Fruit fly (Drosophila melanogaster): Measurements from ENCODE around the gene RpS5a.
A peak's percentile ranks its signal among the peaks of the same experiment; 100 is the strongest.

The RpS5a gene

DNA sequence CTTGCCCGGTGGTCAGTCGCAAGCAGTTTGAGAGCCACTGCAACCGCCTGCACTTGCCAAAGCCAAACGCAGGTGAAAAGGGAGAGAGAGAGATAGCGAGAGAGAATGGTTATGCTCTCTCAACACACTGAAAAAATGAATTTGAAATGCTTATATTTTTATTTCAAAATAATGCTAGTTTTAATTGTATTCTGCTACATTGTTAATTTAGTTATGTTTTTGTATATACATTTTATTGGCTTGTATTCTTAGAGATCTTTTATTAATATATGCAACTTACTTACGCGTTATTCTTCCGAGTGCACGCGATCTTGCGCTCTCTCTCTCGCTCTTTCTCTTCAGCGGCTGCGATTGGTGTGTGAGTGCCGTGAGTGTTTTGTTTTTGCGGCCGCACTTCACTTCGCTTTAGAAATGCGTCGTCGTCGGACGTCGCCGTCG lies 30.4 kb upstream of the RpS5a start (continued):
- TF ChIP-seq so (GFP tag; IDR thresholded peaks at IDR 0.05): peak; percentile 97
- TF ChIP-seq CG10565 (GFP tag; optimal IDR thresholded peaks at IDR 0.05): peak; percentile 77
- TF ChIP-seq CG17802 (tag; optimal IDR thresholded peaks at IDR 0.05): peak; percentile 81
- peak; percentile 19 for TF ChIP-seq Nf-YB (GFP tag; optimal IDR thresholded peaks at IDR 0.05)
- TF ChIP-seq Lpt (GFP tag; optimal IDR thresholded peaks at IDR 0.05): no peak
- peak; percentile 98 for TF ChIP-seq bab2 (GFP tag; optimal IDR thresholded peaks at IDR 0.05)
- TF ChIP-seq Atf3 (GFP tag; optimal IDR thresholded peaks at IDR 0.05): no peak
- TF ChIP-seq wek (GFP tag; optimal IDR thresholded peaks at IDR 0.05): no peak
- peak; percentile 83 for TF ChIP-seq Hmx (GFP tag; optimal IDR thresholded peaks at IDR 0.05)
- peak; percentile 99 for TF ChIP-seq gce (GFP tag; IDR thresholded peaks at IDR 0.05)
- peak; percentile 96 for TF ChIP-seq C15 (GFP tag; IDR thresholded peaks at IDR 0.05)
- TF ChIP-seq Lhr (GFP tag; optimal IDR thresholded peaks at IDR 0.05): no peak
- peak; percentile 96 for TF ChIP-seq trem (tag; optimal IDR thresholded peaks at IDR 0.05)
- peak; percentile 52 for TF ChIP-seq Poxn (GFP tag; IDR thresholded peaks at IDR 0.05)
- peak; percentile 98 for TF ChIP-seq CG11085 (GFP tag; IDR thresholded peaks at IDR 0.05)
- peak; percentile 98 for TF ChIP-seq CG11456 (GFP tag; IDR thresholded peaks at IDR 0.05)
- peak; percentile 77 for TF ChIP-seq fd102C (GFP tag; optimal IDR thresholded peaks at IDR 0.05)
- TF ChIP-seq CG17328 (GFP tag; IDR thresholded peaks at IDR 0.05): no peak
- no peak for TF ChIP-seq CG15269 (tag; optimal IDR thresholded peaks at IDR 0.05)
- TF ChIP-seq CG8478 (optimal IDR thresholded peaks at IDR 0.05): no peak
- TF ChIP-seq mirr (GFP tag; optimal IDR thresholded peaks at IDR 0.05): peak; percentile 62
- peak; percentile 92 for TF ChIP-seq ems (GFP tag; optimal IDR thresholded peaks at IDR 0.05)
- TF ChIP-seq Trl (optimal IDR thresholded peaks at IDR 0.05): peak; percentile 87 to 93
- TF ChIP-seq Trl (GFP tag; optimal IDR thresholded peaks at IDR 0.05): peak; percentile 93
- TF ChIP-seq Hand (GFP tag; optimal IDR thresholded peaks at IDR 0.05): peak; percentile 74
- peak; percentile 90 for TF ChIP-seq CG8089 (GFP tag; optimal IDR thresholded peaks at IDR 0.05)
- TF ChIP-seq chm (GFP tag; IDR thresholded peaks at IDR 0.05): peak; percentile 70; the same call in 1 of the 2 replicates
- no peak for TF ChIP-seq chn (GFP tag; optimal IDR thresholded peaks at IDR 0.05)
- TF ChIP-seq Rx (GFP tag; IDR thresholded peaks at IDR 0.05): peak; percentile 96
- TF ChIP-seq CG7745 (tag; optimal IDR thresholded peaks at IDR 0.05): no peak
- TF ChIP-seq CG4854 (GFP tag; optimal IDR thresholded peaks at IDR 0.05): peak; percentile 91
- no peak for TF ChIP-seq hb (GFP tag; IDR thresholded peaks at IDR 0.05; ENCODE audit: partially characterized antibody)
- no peak for TF ChIP-seq zfh2 (GFP tag; optimal IDR thresholded peaks at IDR 0.05)
- TF ChIP-seq run (tag; optimal IDR thresholded peaks at IDR 0.05): peak; percentile 97
- TF ChIP-seq CG2120 (GFP tag; optimal IDR thresholded peaks at IDR 0.05): no peak
- peak; percentile 97 for TF ChIP-seq Hr3 (GFP tag; optimal IDR thresholded peaks at IDR 0.05)
- peak; percentile 68 for TF ChIP-seq Neu2 (GFP tag; optimal IDR thresholded peaks at IDR 0.05; ENCODE audit: borderline replicate concordance)
- peak in 1 of 2 experiments; percentile 93 for TF ChIP-seq Hr78 (GFP tag; optimal IDR thresholded peaks at IDR 0.05)
- peak; percentile 86 for TF ChIP-seq CG33213 (GFP tag; optimal IDR thresholded peaks at IDR 0.05)
- no peak for TF ChIP-seq tio (GFP tag; optimal IDR thresholded peaks at IDR 0.05)
- TF ChIP-seq CG4617 (GFP tag; optimal IDR thresholded peaks at IDR 0.05; ENCODE audit: borderline replicate concordance): peak; percentile 79
- peak; percentile 99 for TF ChIP-seq sens (GFP tag)
- peak; percentile 92 for TF ChIP-seq Doc2 (GFP tag; IDR thresholded peaks at IDR 0.05)
- no peak for TF ChIP-seq NC2β (GFP tag; optimal IDR thresholded peaks at IDR 0.05)
- peak; percentile 89 for TF ChIP-seq CG32767 (GFP tag; IDR thresholded peaks at IDR 0.05)
- peak; percentile 97 for TF ChIP-seq kay (GFP tag; optimal IDR thresholded peaks at IDR 0.05)
- TF ChIP-seq Usf (GFP tag; optimal IDR thresholded peaks at IDR 0.05): peak; percentile 39
- peak; percentile 94 for TF ChIP-seq ssp (GFP tag; IDR thresholded peaks at IDR 0.05)
- peak; percentile 98 for TF ChIP-seq CG10209 (GFP tag; optimal IDR thresholded peaks at IDR 0.05)
- no peak for TF ChIP-seq hth (optimal IDR thresholded peaks at IDR 0.05)
- peak; percentile 93 for TF ChIP-seq MTF-1 (GFP tag; optimal IDR thresholded peaks at IDR 0.05; ENCODE audit: borderline replicate concordance)
- TF ChIP-seq B-H2 (GFP tag; optimal IDR thresholded peaks at IDR 0.05): peak; percentile 56

All from whole organism, embryonic.